Worm (Caenorhabditis elegans) whole organism, young adult: Measurements from ENCODE around the gene C08E3.1.

Experiments
- B0261.1 ChIP-seq: sonication (generic microtip); optimal IDR thresholded peaks from 2 replicates; lab custom pipeline; 2016; ENCODE audit warnings: mild to moderate bottlenecking, missing genetic modification characterization, moderate library complexity, missing compliant biosample characterization
- B0336.3 ChIP-seq: fragments of 200-800 bp; sonication (Bioruptor generic); IDR thresholded peaks from 2 replicates; pipeline ENCODE4 v1.3.6; 2022; ENCODE audit warnings: missing genetic modification characterization, missing compliant biosample characterization
- D2030.7 ChIP-seq: fragments of 200-800 bp; sonication (Bioruptor generic); IDR thresholded peaks from 2 replicates; pipeline ENCODE4 v1.3.6; 2022; ENCODE audit warnings: missing genetic modification reagents, missing genetic modification characterization, missing compliant biosample characterization
- F33H1.4 ChIP-seq: fragments of 200-800 bp; sonication (Bioruptor generic); IDR thresholded peaks from 2 replicates; pipeline ENCODE4 v1.3.6; 2022; ENCODE audit warnings: missing genetic modification reagents, missing genetic modification characterization, missing compliant biosample characterization
- F55B11.4 ChIP-seq: sonication (generic microtip); optimal IDR thresholded peaks from 2 replicates; lab custom pipeline; 2016; ENCODE audit warnings: missing compliant biosample characterization, missing genetic modification characterization, borderline replicate concordance; ENCODE audit not compliant: insufficient read depth
- F57A8.1 ChIP-seq: fragments of 200-800 bp; sonication (Bioruptor generic); optimal IDR thresholded peaks from 2 replicates; lab custom pipeline; 2018; ENCODE audit warnings: mild to moderate bottlenecking, missing genetic modification characterization, moderate library complexity, missing compliant biosample characterization
- F57C9.4 ChIP-seq: sonication (generic microtip); optimal IDR thresholded peaks from 2 replicates; lab custom pipeline; 2017; ENCODE audit warnings: mild to moderate bottlenecking, missing genetic modification characterization, missing compliant biosample characterization
- T07F8.4 ChIP-seq: sonication (generic microtip); optimal IDR thresholded peaks from 2 replicates; lab custom pipeline; 2016; ENCODE audit warnings: mild to moderate bottlenecking, missing genetic modification characterization, moderate library complexity, missing compliant biosample characterization
- Y56A3A.18 ChIP-seq: fragments of 200-800 bp; sonication (Bioruptor generic); IDR thresholded peaks from 2 replicates; pipeline ENCODE4 v1.3.6; 2022; ENCODE audit warnings: missing genetic modification reagents, missing genetic modification characterization, missing compliant biosample characterization
- Y67H2A.10 ChIP-seq: fragments of 200-800 bp; sonication (Bioruptor generic); conservative IDR thresholded peaks from 2 replicates; pipeline ENCODE4 v1.3.6; 2022; ENCODE audit warnings: missing genetic modification reagents, missing genetic modification characterization, missing compliant biosample characterization
- Y79H2A.3 ChIP-seq: fragments of 200-800 bp; sonication (Bioruptor generic); conservative IDR thresholded peaks from 2 replicates; pipeline ENCODE4 v1.3.6; 2022; ENCODE audit warnings: missing genetic modification reagents, missing genetic modification characterization, missing compliant biosample characterization
- akir-1 ChIP-seq: fragments of 200-800 bp; sonication (Bioruptor generic); optimal IDR thresholded peaks from 2 replicates; lab custom pipeline; 2018; ENCODE audit warnings: mild to moderate bottlenecking, missing genetic modification characterization, moderate library complexity, missing compliant biosample characterization
- ama-1 ChIP-seq, 3 experiments: fragments of 150-350 bp in 1 of 3; sonication (generic microtip) in 2 of 3; optimal IDR thresholded peaks; 2 replicates each; lab custom pipeline; 2014 to 2018; ENCODE audit warnings: missing biosample characterization in 2 of 3, missing genetic modification characterization in 2 of 3, missing genetic modification reagents in 2 of 3
- aptf-2 ChIP-seq: fragments of 200-800 bp; sonication (Bioruptor generic); conservative IDR thresholded peaks from 2 replicates; pipeline ENCODE4 v1.3.6; 2022; ENCODE audit warnings: missing genetic modification reagents, missing genetic modification characterization, missing compliant biosample characterization
- atf-7 ChIP-seq: sonication (generic microtip); optimal IDR thresholded peaks from 2 replicates; lab custom pipeline; 2017; ENCODE audit warnings: mild to moderate bottlenecking, missing genetic modification characterization, missing compliant biosample characterization
- athp-1 ChIP-seq: sonication (generic microtip); optimal IDR thresholded peaks from 2 replicates; lab custom pipeline; 2017; ENCODE audit warnings: mild to moderate bottlenecking, missing genetic modification characterization, missing compliant biosample characterization
- cebp-2 ChIP-seq: fragments of 200-800 bp; sonication (Bioruptor generic); IDR thresholded peaks from 2 replicates; pipeline ENCODE4 v1.3.6; 2022; ENCODE audit warnings: missing genetic modification characterization, missing compliant biosample characterization
- ceh-27 ChIP-seq: fragments of 200-800 bp; sonication (Bioruptor generic); optimal IDR thresholded peaks from 2 replicates; lab custom pipeline; 2018; ENCODE audit warnings: mild to moderate bottlenecking, missing genetic modification characterization, moderate library complexity, missing compliant biosample characterization
- ceh-79 ChIP-seq: sonication (generic microtip); optimal IDR thresholded peaks from 2 replicates; lab custom pipeline; 2017; ENCODE audit warnings: mild to moderate bottlenecking, missing genetic modification characterization, missing compliant biosample characterization
- ceh-91 ChIP-seq: fragments of 200-800 bp; sonication (Bioruptor generic); IDR thresholded peaks from 2 replicates; pipeline ENCODE4 v1.3.6; 2022; ENCODE audit warnings: missing genetic modification reagents, missing genetic modification characterization, missing compliant biosample characterization
- ekl-4 ChIP-seq: fragments of 200-800 bp; sonication (Bioruptor generic); IDR thresholded peaks from 2 replicates; pipeline ENCODE4 v1.3.6; 2022; ENCODE audit warnings: missing genetic modification reagents, missing genetic modification characterization, missing compliant biosample characterization
- ets-4 ChIP-seq: fragments of 200-800 bp; sonication (Bioruptor generic); optimal IDR thresholded peaks from 2 replicates; lab custom pipeline; 2018; ENCODE audit warnings: mild to moderate bottlenecking, missing genetic modification characterization, missing compliant biosample characterization
- gei-17 ChIP-seq: fragments of 200-800 bp; sonication (Bioruptor generic); optimal IDR thresholded peaks from 2 replicates; lab custom pipeline; 2018; ENCODE audit warnings: mild to moderate bottlenecking, missing genetic modification characterization, missing compliant biosample characterization
- hlh-26 ChIP-seq: fragments of 200-800 bp; sonication (Bioruptor generic); conservative IDR thresholded peaks from 2 replicates; pipeline ENCODE4 v1.3.6; 2022; ENCODE audit warnings: missing genetic modification reagents, missing genetic modification characterization, missing compliant biosample characterization
- lir-1 ChIP-seq: fragments of 200-800 bp; sonication (Bioruptor generic); conservative IDR thresholded peaks from 2 replicates; pipeline ENCODE4 v1.3.6; 2022; ENCODE audit warnings: missing genetic modification reagents, missing genetic modification characterization, missing compliant biosample characterization
- madf-3 ChIP-seq: fragments of 200-800 bp; sonication (Bioruptor generic); IDR thresholded peaks from 2 replicates; pipeline ENCODE4 v1.3.6; 2022; ENCODE audit warnings: missing genetic modification reagents, missing genetic modification characterization, missing compliant biosample characterization
- madf-6 ChIP-seq: fragments of 200-800 bp; sonication (Bioruptor generic); IDR thresholded peaks from 2 replicates; pipeline ENCODE4 v1.3.6; 2022; ENCODE audit warnings: missing genetic modification reagents, missing genetic modification characterization, missing compliant biosample characterization
- mel-28 ChIP-seq: sonication (generic microtip); optimal IDR thresholded peaks from 2 replicates; lab custom pipeline; 2016; ENCODE audit warnings: borderline replicate concordance, mild to moderate bottlenecking, missing genetic modification characterization, missing compliant biosample characterization
- nfya-2 ChIP-seq: fragments of 200-800 bp; sonication (Bioruptor generic); IDR thresholded peaks from 2 replicates; pipeline ENCODE4 v1.3.6; 2022; ENCODE audit warnings: missing genetic modification reagents, missing genetic modification characterization, missing compliant biosample characterization
- nhr-120 ChIP-seq: fragments of 200-800 bp; sonication (Bioruptor generic); IDR thresholded peaks from 2 replicates; pipeline ENCODE4 v1.3.6; 2022; ENCODE audit warnings: missing genetic modification characterization, missing compliant biosample characterization
- nhr-27 ChIP-seq: fragments of 200-800 bp; sonication (Bioruptor generic); optimal IDR thresholded peaks from 2 replicates; lab custom pipeline; 2018; ENCODE audit warnings: mild to moderate bottlenecking, missing genetic modification characterization, moderate library complexity, missing compliant biosample characterization
- nhr-80 ChIP-seq: sonication (generic microtip); optimal IDR thresholded peaks from 2 replicates; lab custom pipeline; 2016; ENCODE audit warnings: missing genetic modification characterization, missing compliant biosample characterization
- pbrm-1 ChIP-seq: fragments of 200-800 bp; sonication (Bioruptor generic); IDR thresholded peaks from 2 replicates; pipeline ENCODE4 v1.3.6; 2022; ENCODE audit warnings: missing genetic modification reagents, missing genetic modification characterization, missing compliant biosample characterization
- rec-8 ChIP-seq, 2 experiments: sonication (generic microtip); optimal IDR thresholded peaks; 2 replicates each; lab custom pipeline; 2016; ENCODE audit warnings: mild to moderate bottlenecking in 2 of 2, missing genetic modification characterization in 2 of 2, missing genetic modification reagents in 2 of 2, missing genotype in 2 of 2, missing biosample characterization in 1 of 2, missing compliant biosample characterization in 1 of 2, moderate library complexity in 1 of 2
- rpc-1 ChIP-seq, 2 experiments: fragments of 150-350 bp in 1 of 2; sonication (generic microtip) in 1 of 2; optimal IDR thresholded peaks; 2 replicates each; lab custom pipeline; 2014 to 2018; ENCODE audit warnings: missing biosample characterization in 1 of 2, missing genetic modification characterization in 1 of 2, missing genetic modification reagents in 1 of 2, missing genotype in 1 of 2
- ztf-26 ChIP-seq: sonication (generic microtip); optimal IDR thresholded peaks from 2 replicates; lab custom pipeline; 2017; ENCODE audit warnings: missing genetic modification characterization, missing compliant biosample characterization
- ztf-3 ChIP-seq: fragments of 200-800 bp; sonication (Bioruptor generic); optimal IDR thresholded peaks from 2 replicates; lab custom pipeline; 2018; ENCODE audit warnings: mild to moderate bottlenecking, missing genetic modification characterization, missing compliant biosample characterization

Gene C08E3.1

DNA sequence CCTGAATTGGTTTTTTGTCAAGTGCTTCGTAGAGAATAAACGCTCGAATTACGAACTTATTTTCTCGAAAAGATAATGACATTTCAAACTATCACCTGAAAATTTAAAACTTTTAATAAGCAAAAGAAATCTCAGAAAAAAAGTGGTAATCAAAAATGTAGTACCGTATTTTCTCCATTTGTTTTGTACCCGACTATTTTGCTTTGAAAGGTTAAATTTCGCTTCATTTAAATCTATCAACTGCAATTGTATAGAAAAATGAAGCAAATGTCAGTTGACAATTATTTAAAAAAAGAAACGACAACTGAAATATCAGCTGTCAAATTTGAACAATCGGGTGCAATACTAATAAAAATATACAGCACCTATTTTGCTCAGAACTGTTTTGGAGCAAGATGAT is 12.4 kb upstream of the C08E3.1 start, which contains the start of gene fbxa-158:
fbxa-158 (minus strand) TSS at position 101 of the 400 bp plus-strand sequence.
- TF ChIP-seq nhr-80 (tag; lab: Kevin White, UChicago) (no peak), B0336.3 (GFP tag; lab: Robert Waterston, UW) (no peak), nfya-2 (no peak), mel-28 (tag; lab: Kevin White, UChicago) (no peak), Y79H2A.3 (GFP tag; lab: Robert Waterston, UW) (no peak), pbrm-1 (GFP tag; lab: Robert Waterston, UW) (no peak), madf-3 (no peak), aptf-2 (GFP tag; lab: Robert Waterston, UW) (no peak), lir-1 (no peak), athp-1 (no peak), Y56A3A.18 (GFP tag; lab: Robert Waterston, UW) (no peak), F33H1.4 (GFP tag; lab: Robert Waterston, UW) (no peak), Y67H2A.10 (no peak)

DNA sequence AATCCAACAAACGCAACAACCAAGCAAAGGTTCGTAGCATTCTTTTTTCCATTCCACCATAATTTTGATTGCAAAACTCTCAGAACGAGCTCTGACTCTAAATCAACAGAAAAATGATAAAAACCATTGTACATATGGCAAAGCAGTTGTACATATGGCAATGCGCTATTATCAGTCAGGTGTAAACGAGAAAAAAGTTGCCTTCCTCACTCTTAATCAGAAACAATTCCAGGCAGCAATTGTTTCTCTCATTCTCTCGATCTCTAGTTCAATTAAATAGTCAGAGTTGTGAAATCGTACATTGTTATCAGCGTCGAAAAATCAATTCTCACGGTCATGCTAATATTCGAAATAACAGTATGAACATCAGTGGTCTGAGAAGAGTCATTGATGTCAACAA is 11.8 kb upstream of the C08E3.1 start:
- peak; percentile 5 for TF ChIP-seq nhr-80 (tag; lab: Kevin White, UChicago)
- TF ChIP-seq hlh-26 (GFP tag; lab: Robert Waterston, UW), result no peak
- TF ChIP-seq F55B11.4, result no peak
- no peak for TF ChIP-seq nhr-27 (tag; lab: Kevin White, UChicago)

DNA sequence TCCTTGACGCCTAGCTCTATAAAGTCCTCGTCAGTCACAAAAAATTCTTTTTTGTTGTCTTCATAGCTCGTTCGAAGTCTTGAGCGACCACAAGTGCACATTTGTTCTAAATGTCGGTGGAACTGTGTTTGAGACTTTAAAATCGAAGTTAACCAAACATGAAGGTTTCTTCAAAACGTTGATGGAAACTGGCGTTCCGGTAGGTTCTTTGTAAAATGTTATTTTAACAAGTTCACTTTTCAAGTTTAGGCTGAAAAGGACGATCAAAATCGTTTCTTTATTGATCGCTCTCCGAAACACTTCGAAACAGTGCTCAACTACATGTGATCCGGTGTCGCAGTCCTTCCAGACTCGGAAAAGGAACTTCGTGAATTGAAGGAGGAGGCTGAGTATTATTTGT is 9.0 kb upstream of the C08E3.1 start, which contains the start of gene fbxa-160:
fbxa-160 (minus strand) TSS at position 101 of the 400 bp plus-strand sequence.
- no peak for TF ChIP-seq ekl-4
- TF ChIP-seq ceh-91 (GFP tag; lab: Robert Waterston, UW), result no peak
- no peak for TF ChIP-seq akir-1 (GFP tag; lab: Kevin White, UChicago)
- no peak for TF ChIP-seq gei-17 (GFP tag; lab: Kevin White, UChicago)
- TF ChIP-seq madf-6 (GFP tag; lab: Robert Waterston, UW), result no peak
- no peak for TF ChIP-seq rpc-1 (optimal IDR thresholded peaks at IDR 0.05; lab: Kevin White, UChicago)
- no peak for TF ChIP-seq rpc-1 (tag; optimal IDR thresholded peaks at IDR 0.05; lab: Kevin White, UChicago)
- no peak for TF ChIP-seq ceh-79 (tag; lab: Kevin White, UChicago)

DNA sequence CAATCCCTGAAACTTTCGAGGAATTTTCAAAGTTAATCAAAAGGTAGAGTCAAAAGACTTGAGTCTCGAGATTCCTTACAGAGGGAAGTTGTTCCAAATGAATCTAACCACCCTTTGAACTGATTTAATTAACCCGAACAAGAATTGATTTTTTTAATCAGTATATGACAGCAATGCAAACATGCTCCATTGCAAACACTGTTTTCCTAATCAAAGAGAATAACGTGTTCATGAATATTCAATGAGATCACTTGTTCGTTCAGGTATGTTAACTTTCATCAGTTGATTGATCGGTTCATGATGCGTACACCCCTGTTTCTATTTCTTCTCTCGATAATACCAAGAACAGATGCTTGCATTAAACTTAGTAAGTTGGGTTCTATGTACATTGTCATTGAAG is 7.9 kb upstream of the C08E3.1 start, which contains the start of gene C08E3.14:
C08E3.14 (plus strand) TSS at position 301 of the 400 bp plus-strand sequence.
- TF ChIP-seq F57A8.1 (GFP tag; lab: Kevin White, UChicago) (no peak), D2030.7 (GFP tag; lab: Robert Waterston, UW) (no peak), madf-3 (no peak), cebp-2 (no peak), atf-7 (no peak), ztf-26 (tag; lab: Kevin White, UChicago) (no peak), hlh-26 (GFP tag; lab: Robert Waterston, UW) (no peak), nhr-120 (GFP tag; lab: Robert Waterston, UW) (no peak), F55B11.4 (no peak), ets-4 (GFP tag; lab: Kevin White, UChicago) (no peak), lir-1 (no peak), ceh-27 (GFP tag; lab: Kevin White, UChicago) (no peak), ztf-3 (GFP tag; lab: Kevin White, UChicago) (no peak), ama-1 (optimal IDR thresholded peaks at IDR 0.05; lab: Kevin White, UChicago) (no peak), ama-1 (GFP tag; optimal IDR thresholded peaks at IDR 0.05; lab: Kevin White, UChicago) (no peak), B0261.1 (tag; lab: Kevin White, UChicago) (no peak), T07F8.4 (tag; lab: Kevin White, UChicago) (no peak), F57C9.4 (no peak), rec-8 (tag; optimal IDR thresholded peaks at IDR 0.05; lab: Kevin White, UChicago) (no peak)
